Worm (Caenorhabditis elegans) whole organism, mixed stage, embryonic: Measurements from ENCODE around the gene C34H4.5.

Experiments
- M03D4.4 ChIP-seq: sonication (generic microtip); optimal IDR thresholded peaks from 2 replicates; lab custom pipeline; 2017; ENCODE audit warnings: mild to moderate bottlenecking, missing genetic modification characterization, missing compliant biosample characterization
- bed-3 ChIP-seq: fragments of 200-800 bp; sonication (Bioruptor generic); optimal IDR thresholded peaks from 3 replicates; lab custom pipeline; 2018; ENCODE audit warnings: mild to moderate bottlenecking, missing genetic modification characterization, moderate library complexity, missing compliant biosample characterization
- blmp-1 ChIP-seq: fragments of 150-350 bp; optimal IDR thresholded peaks from 2 replicates; lab custom pipeline; 2014; ENCODE audit warnings: missing biosample characterization, missing genetic modification characterization
- ceh-39 ChIP-seq: fragments of 150-350 bp; optimal IDR thresholded peaks from 2 replicates; lab custom pipeline; 2014; ENCODE audit warnings: missing biosample characterization, missing genetic modification characterization
- ceh-43 ChIP-seq: fragments of 200-800 bp; sonication (Bioruptor generic); optimal IDR thresholded peaks from 2 replicates; lab custom pipeline; 2018; ENCODE audit warnings: mild to moderate bottlenecking, missing genetic modification characterization, moderate library complexity, missing compliant biosample characterization
- ceh-83 ChIP-seq: fragments of 200-800 bp; sonication (Bioruptor generic); optimal IDR thresholded peaks from 2 replicates; lab custom pipeline; 2018; ENCODE audit warnings: mild to moderate bottlenecking, missing genetic modification characterization, missing compliant biosample characterization
- ces-1 ChIP-seq: fragments of 150-350 bp; optimal IDR thresholded peaks from 2 replicates; lab custom pipeline; 2014; ENCODE audit warnings: missing biosample characterization, missing genetic modification reagents, missing genetic modification characterization
- cnd-1 ChIP-seq: fragments of 200-800 bp; sonication (Bioruptor generic); optimal IDR thresholded peaks from 2 replicates; lab custom pipeline; 2018; ENCODE audit warnings: mild to moderate bottlenecking, missing genetic modification characterization, missing compliant biosample characterization
- drap-1 ChIP-seq: fragments of 200-800 bp; sonication (Bioruptor generic); optimal IDR thresholded peaks from 3 replicates; lab custom pipeline; 2018; ENCODE audit warnings: mild to moderate bottlenecking, missing genetic modification characterization, missing compliant biosample characterization
- elt-1 ChIP-seq: sonication (generic microtip); optimal IDR thresholded peaks from 2 replicates; lab custom pipeline; 2017; ENCODE audit warnings: missing genetic modification characterization, mild to moderate bottlenecking, missing compliant biosample characterization, antibody characterized with exemption, moderate library complexity, borderline replicate concordance; ENCODE audit not compliant: insufficient read depth
- elt-3 ChIP-seq: fragments of 150-350 bp; optimal IDR thresholded peaks from 2 replicates; lab custom pipeline; 2014; ENCODE audit warnings: missing biosample characterization, missing genetic modification characterization
- flh-1 ChIP-seq: fragments of 200-800 bp; sonication (Bioruptor generic); optimal IDR thresholded peaks from 2 replicates; lab custom pipeline; 2018; ENCODE audit warnings: mild to moderate bottlenecking, missing genetic modification characterization, moderate library complexity, missing compliant biosample characterization
- ham-2 ChIP-seq: fragments of 200-800 bp; sonication (Bioruptor generic); optimal IDR thresholded peaks from 2 replicates; lab custom pipeline; 2018; ENCODE audit warnings: mild to moderate bottlenecking, missing genetic modification characterization, missing compliant biosample characterization
- hlh-1 ChIP-seq: fragments of 150-350 bp; optimal IDR thresholded peaks from 2 replicates; lab custom pipeline; 2014; ENCODE audit warnings: missing biosample characterization, missing genetic modification reagents, missing genetic modification characterization
- lin-13 ChIP-seq: fragments of 150-350 bp; optimal IDR thresholded peaks from 2 replicates; lab custom pipeline; 2014; ENCODE audit warnings: missing biosample characterization, missing genetic modification characterization
- lin-32 ChIP-seq: fragments of 200-800 bp; sonication (Bioruptor generic); optimal IDR thresholded peaks from 2 replicates; lab custom pipeline; 2018; ENCODE audit warnings: mild to moderate bottlenecking, missing genetic modification characterization, missing compliant biosample characterization
- lsy-2 ChIP-seq: fragments of 150-350 bp; optimal IDR thresholded peaks from 2 replicates; lab custom pipeline; 2014; ENCODE audit warnings: missing biosample characterization, missing genetic modification characterization
- mab-5 ChIP-seq: fragments of 150-350 bp; optimal IDR thresholded peaks from 2 replicates; lab custom pipeline; 2014; ENCODE audit warnings: missing biosample characterization, missing genetic modification characterization
- mep-1 ChIP-seq: fragments of 150-350 bp; optimal IDR thresholded peaks from 2 replicates; lab custom pipeline; 2017; ENCODE audit warnings: missing biosample characterization, missing genetic modification reagents, missing genetic modification characterization, inconsistent platforms
- mls-2 ChIP-seq: sonication (generic microtip); optimal IDR thresholded peaks from 2 replicates; lab custom pipeline; 2016; ENCODE audit warnings: mild to moderate bottlenecking, missing genetic modification characterization, moderate library complexity, missing compliant biosample characterization
- nhr-12 ChIP-seq: fragments of 150-350 bp; optimal IDR thresholded peaks from 2 replicates; lab custom pipeline; 2014; ENCODE audit warnings: missing biosample characterization, missing genetic modification characterization
- nhr-2 ChIP-seq: fragments of 150-350 bp; optimal IDR thresholded peaks from 2 replicates; lab custom pipeline; 2014; ENCODE audit warnings: missing biosample characterization, missing genetic modification characterization
- nhr-237 ChIP-seq: fragments of 150-350 bp; optimal IDR thresholded peaks from 2 replicates; lab custom pipeline; 2014; ENCODE audit warnings: missing biosample characterization, missing genetic modification characterization
- nhr-28 ChIP-seq: fragments of 150-350 bp; optimal IDR thresholded peaks from 2 replicates; lab custom pipeline; 2014; ENCODE audit warnings: missing biosample characterization, missing genetic modification characterization
- nhr-76 ChIP-seq: sonication (generic microtip); optimal IDR thresholded peaks from 2 replicates; lab custom pipeline; 2017; ENCODE audit warnings: missing biosample characterization, missing genetic modification characterization
- pha-4 ChIP-seq: fragments of 150-350 bp; optimal IDR thresholded peaks from 2 replicates; lab custom pipeline; 2018; ENCODE audit warnings: missing biosample characterization, missing genetic modification reagents, missing genetic modification characterization
- sem-2 ChIP-seq: fragments of 200-800 bp; sonication (Bioruptor generic); optimal IDR thresholded peaks from 2 replicates; lab custom pipeline; 2018; ENCODE audit warnings: mild to moderate bottlenecking, missing genetic modification characterization, missing compliant biosample characterization
- snpc-4 ChIP-seq: fragments of 150-350 bp; optimal IDR thresholded peaks from 2 replicates; lab custom pipeline; 2014; ENCODE audit warnings: missing biosample characterization, missing genetic modification characterization
- sptf-1 ChIP-seq: sonication (generic microtip); optimal IDR thresholded peaks from 2 replicates; lab custom pipeline; 2017; ENCODE audit warnings: mild to moderate bottlenecking, missing genetic modification characterization, moderate library complexity, missing compliant biosample characterization
- tbx-8 ChIP-seq: fragments of 200-800 bp; sonication (Bioruptor generic); optimal IDR thresholded peaks from 2 replicates; lab custom pipeline; 2018; ENCODE audit warnings: mild to moderate bottlenecking, missing genetic modification characterization, moderate library complexity, missing compliant biosample characterization
- unc-120 ChIP-seq: sonication (generic microtip); optimal IDR thresholded peaks from 2 replicates; lab custom pipeline; 2017; ENCODE audit warnings: missing genetic modification characterization, missing compliant biosample characterization; ENCODE audit not compliant: poor library complexity, severe bottlenecking
- unc-39 ChIP-seq: fragments of 150-350 bp; optimal IDR thresholded peaks from 2 replicates; lab custom pipeline; 2014; ENCODE audit warnings: missing biosample characterization, missing genetic modification characterization
- unc-62 ChIP-seq: fragments of 150-350 bp; optimal IDR thresholded peaks from 2 replicates; lab custom pipeline; 2014; ENCODE audit warnings: missing biosample characterization, missing genetic modification reagents, missing genetic modification characterization
- zip-8 ChIP-seq: fragments of 150-350 bp; optimal IDR thresholded peaks from 2 replicates; lab custom pipeline; 2014; ENCODE audit warnings: missing biosample characterization, missing genetic modification characterization
- ztf-11 ChIP-seq: fragments of 150-350 bp; optimal IDR thresholded peaks from 2 replicates; lab custom pipeline; 2014; ENCODE audit warnings: missing biosample characterization, missing genetic modification characterization

C34H4.5 gene

ce11 chrIV:1550131-1550530 lies at the start of gene C34H4.5:
C34H4.5 (minus strand) TSS chrIV:1550231.
- TF ChIP-seq sptf-1 (tag; lab: Kevin White, UChicago) (no peak), pha-4 (tag; lab: Kevin White, UChicago) (no peak), sem-2 (GFP tag; lab: Kevin White, UChicago) (no peak), drap-1 (GFP tag; lab: Kevin White, UChicago) (no peak), mep-1 (tag; lab: Kevin White, UChicago) (no peak), nhr-76 (tag; lab: Kevin White, UChicago) (no peak), ceh-43 (no peak), elt-1 (tag; lab: Kevin White, UChicago) (no peak), tbx-8 (no peak), unc-39 (tag; lab: Kevin White, UChicago) (no peak), cnd-1 (tag; lab: Kevin White, UChicago) (no peak), lin-13 (tag; lab: Kevin White, UChicago) (no peak), M03D4.4 (tag; lab: Kevin White, UChicago) (no peak), nhr-237 (no peak), blmp-1 (tag; lab: Kevin White, UChicago) (no peak), hlh-1 (tag; lab: Kevin White, UChicago) (no peak), lsy-2 (tag; lab: Kevin White, UChicago) (no peak)

- TF ChIP-seq hlh-1 (tag; lab: Kevin White, UChicago) (no peak), nhr-237 (no peak), unc-120 (tag; lab: Kevin White, UChicago) (no peak), ham-2 (GFP tag; lab: Kevin White, UChicago) (no peak)
These were observed 47.0 kb upstream of the C34H4.5 start, which contains the start of gene ced-2 for ce11 chrIV:1597018-1597417. ced-2 (plus strand) TSS chrIV:1597318.

DNA sequence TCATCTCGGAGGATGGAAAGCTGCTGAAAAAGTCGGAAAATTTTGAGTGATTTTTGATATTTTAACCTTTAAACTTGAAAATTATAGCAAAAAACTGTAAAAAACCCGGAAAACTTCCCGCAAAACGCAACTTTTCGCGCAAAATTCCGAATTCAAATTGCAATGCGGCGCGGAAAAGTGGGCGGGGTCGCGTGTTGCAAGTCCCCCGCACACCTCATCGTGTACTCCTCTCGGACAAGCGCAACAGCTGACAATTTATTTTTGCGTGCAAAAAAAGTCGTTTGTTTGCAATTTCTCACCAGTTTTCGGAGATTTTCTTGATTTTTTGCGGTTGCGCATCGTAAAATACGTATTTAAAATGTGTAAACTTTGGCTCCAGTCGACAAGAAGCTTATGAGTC lies 45.8 kb upstream of the C34H4.5 start, which contains the start of gene npp-8:
Gene npp-8, minus strand, starts transcription at position 23 of the 400 bp plus-strand sequence.
- TF ChIP-seq ztf-11 (tag; lab: Kevin White, UChicago) (peak; percentile 88), unc-62 (peak; percentile 38), unc-120 (tag; lab: Kevin White, UChicago) (peak; percentile 83), tbx-8 (peak; percentile 77), lin-32 (peak; percentile 55), sptf-1 (tag; lab: Kevin White, UChicago) (peak; percentile 95), bed-3 (GFP tag; lab: Kevin White, UChicago) (peak; percentile 69), pha-4 (tag; lab: Kevin White, UChicago) (peak; percentile 69), sem-2 (GFP tag; lab: Kevin White, UChicago) (peak; percentile 66), mls-2 (tag; lab: Kevin White, UChicago) (peak; percentile 91), ces-1 (GFP tag; lab: Kevin White, UChicago) (peak; percentile 41), cnd-1 (tag; lab: Kevin White, UChicago) (peak; percentile 83), nhr-76 (tag; lab: Kevin White, UChicago) (peak; percentile 12), nhr-2 (tag; lab: Kevin White, UChicago) (no peak), ceh-43 (peak; percentile 88), hlh-1 (tag; lab: Kevin White, UChicago) (peak; percentile 96), blmp-1 (tag; lab: Kevin White, UChicago) (no peak), M03D4.4 (tag; lab: Kevin White, UChicago) (peak; percentile 89), snpc-4 (tag; lab: Kevin White, UChicago) (no peak), mab-5 (tag; lab: Kevin White, UChicago) (peak; percentile 43), lin-13 (tag; lab: Kevin White, UChicago) (peak; percentile 95), mep-1 (tag; lab: Kevin White, UChicago) (peak; percentile 96), flh-1 (GFP tag; lab: Kevin White, UChicago) (peak; percentile 59), zip-8 (tag; lab: Kevin White, UChicago) (no peak), elt-1 (tag; lab: Kevin White, UChicago) (peak; percentile 0), elt-3 (tag; lab: Kevin White, UChicago) (no peak), nhr-237 (peak; percentile 73), lsy-2 (tag; lab: Kevin White, UChicago) (peak; percentile 70), ceh-39 (tag; lab: Kevin White, UChicago) (no peak), nhr-28 (tag; lab: Kevin White, UChicago) (no peak), ceh-83 (peak; percentile 78), nhr-12 (peak; percentile 77), drap-1 (GFP tag; lab: Kevin White, UChicago) (peak; percentile 84), ham-2 (GFP tag; lab: Kevin White, UChicago) (peak; percentile 70), unc-39 (tag; lab: Kevin White, UChicago) (peak; percentile 51)
